Worm (Caenorhabditis elegans) whole organism, L4 larva: ENCODE data around the gene gly-5.
"Not testable (repeated sequence)": the region's sequence is repeated elsewhere in the genome, so short reads cannot be mapped to it uniquely, and the experiment has no call there.

Experiments
- D1046.2 ChIP-seq: fragments of 200-800 bp; sonication (Bioruptor generic); IDR thresholded peaks from 2 replicates; pipeline ENCODE4 v1.3.6; 2022; ENCODE audit warnings: missing genetic modification characterization, missing compliant biosample characterization
- T26A8.4 ChIP-seq: fragments of 200-800 bp; sonication (Bioruptor generic); IDR thresholded peaks from 2 replicates; pipeline ENCODE4 v1.3.6; 2022; ENCODE audit warnings: missing genetic modification characterization, missing compliant biosample characterization
- Y5F2A.4 ChIP-seq: fragments of 200-800 bp; sonication (Bioruptor generic); optimal IDR thresholded peaks from 2 replicates; lab custom pipeline; 2018; ENCODE audit warnings: mild to moderate bottlenecking, missing genetic modification characterization, missing compliant biosample characterization
- ctbp-1 ChIP-seq: fragments of 200-800 bp; sonication (Bioruptor generic); IDR thresholded peaks from 2 replicates; pipeline ENCODE4 v1.3.6; 2022; ENCODE audit warnings: missing genetic modification reagents, missing genetic modification characterization, missing compliant biosample characterization
- daf-16 ChIP-seq, 3 experiments: sonication (generic microtip); optimal IDR thresholded peaks; 2 replicates each; lab custom pipeline; 2016 to 2017; ENCODE audit warnings: missing genetic modification characterization in 3 of 3, missing genetic modification reagents in 3 of 3, mild to moderate bottlenecking in 2 of 3, missing compliant biosample characterization in 2 of 3, missing biosample characterization in 1 of 3, moderate library complexity in 1 of 3
- dpl-1 ChIP-seq: fragments of 150-350 bp; optimal IDR thresholded peaks from 2 replicates; lab custom pipeline; 2014; ENCODE audit warnings: missing biosample characterization, missing genetic modification reagents, missing genetic modification characterization
- lim-7 ChIP-seq: fragments of 200-800 bp; sonication (Bioruptor generic); IDR thresholded peaks from 2 replicates; pipeline ENCODE4 v1.3.6; 2022; ENCODE audit warnings: missing genetic modification characterization, missing compliant biosample characterization
- lsy-2 ChIP-seq, 2 experiments: fragments of 150-350 bp in 1 of 2; sonication (generic microtip) in 1 of 2; optimal IDR thresholded peaks; 2 replicates each; lab custom pipeline; 2014 to 2017; ENCODE audit warnings: missing biosample characterization in 2 of 2, missing genetic modification characterization in 2 of 2
- madf-5 ChIP-seq, 2 experiments: fragments of 200-800 bp; sonication (Bioruptor generic); IDR thresholded peaks; 2 replicates each; pipeline ENCODE4 v1.3.6; 2022; ENCODE audit warnings: missing compliant biosample characterization in 2 of 2, missing genetic modification characterization in 2 of 2
- mdt-29 ChIP-seq: fragments of 200-800 bp; sonication (Bioruptor generic); IDR thresholded peaks from 2 replicates; pipeline ENCODE4 v1.3.6; 2022; ENCODE audit warnings: missing genetic modification reagents, missing genetic modification characterization, missing compliant biosample characterization
- mxl-2 ChIP-seq: fragments of 200-800 bp; sonication (Bioruptor generic); conservative IDR thresholded peaks from 2 replicates; pipeline ENCODE4 v1.3.6; 2022; ENCODE audit warnings: missing genetic modification reagents, missing genetic modification characterization, missing compliant biosample characterization
- nhr-25 ChIP-seq: sonication (generic microtip); optimal IDR thresholded peaks from 2 replicates; lab custom pipeline; 2017; ENCODE audit warnings: missing genetic modification characterization, mild to moderate bottlenecking, missing compliant biosample characterization, antibody characterized with exemption, moderate library complexity, borderline replicate concordance; ENCODE audit not compliant: insufficient read depth
- nhr-48 ChIP-seq: sonication (generic microtip); optimal IDR thresholded peaks from 2 replicates; lab custom pipeline; 2016; ENCODE audit warnings: mild to moderate bottlenecking, missing genetic modification characterization, missing compliant biosample characterization
- nhr-6 ChIP-seq: fragments of 150-350 bp; optimal IDR thresholded peaks from 2 replicates; lab custom pipeline; 2014; ENCODE audit warnings: missing biosample characterization, missing genetic modification characterization
- nhr-76 ChIP-seq: fragments of 150-350 bp; optimal IDR thresholded peaks from 2 replicates; lab custom pipeline; 2014; ENCODE audit warnings: missing biosample characterization, missing genetic modification characterization
- pqm-1 ChIP-seq: sonication (generic microtip); optimal IDR thresholded peaks from 2 replicates; lab custom pipeline; 2017; ENCODE audit warnings: missing biosample characterization, missing genetic modification characterization
- set-16 ChIP-seq: fragments of 200-800 bp; sonication (Bioruptor generic); IDR thresholded peaks from 2 replicates; pipeline ENCODE4 v1.3.6; 2022; ENCODE audit warnings: missing genetic modification reagents, missing genetic modification characterization, missing compliant biosample characterization
- spr-3 ChIP-seq: fragments of 200-800 bp; sonication (Bioruptor generic); optimal IDR thresholded peaks from 2 replicates; lab custom pipeline; 2018; ENCODE audit warnings: mild to moderate bottlenecking, missing genetic modification characterization, missing compliant biosample characterization
- unc-62 ChIP-seq, 3 experiments: fragments of 150-350 bp in 1 of 3; sonication (generic microtip); optimal IDR thresholded peaks in 2 of 3; peaks in 1 of 3; 1 replicate in 1 of 3; 2 replicates in 2 of 3; lab custom pipeline; 2014 to 2017; ENCODE audit warnings: missing biosample characterization in 3 of 3, missing genetic modification characterization in 3 of 3, missing genetic modification reagents in 3 of 3, missing genotype in 1 of 3
- zfp-3 ChIP-seq: fragments of 200-800 bp; sonication (Bioruptor generic); conservative IDR thresholded peaks from 2 replicates; pipeline ENCODE4 v1.3.6; 2022; ENCODE audit warnings: missing genetic modification reagents, missing genetic modification characterization, missing compliant biosample characterization
- zip-2 ChIP-seq: fragments of 150-350 bp; optimal IDR thresholded peaks from 2 replicates; lab custom pipeline; 2014; ENCODE audit warnings: missing biosample characterization, missing genetic modification characterization

Gene gly-5

ce11 chrIII:13225019-13225418 is 37.8 kb downstream of the gly-5 start (continued):
- no peak for TF ChIP-seq mdt-29 (GFP tag; lab: Robert Waterston, UW)
- TF ChIP-seq D1046.2 (GFP tag; lab: Robert Waterston, UW) = peak; percentile 64; the same call in 1 of the 2 replicates
- no peak for TF ChIP-seq nhr-76
- peak; percentile 32; the same call in 1 of the 2 replicates for TF ChIP-seq T26A8.4 (GFP tag; lab: Robert Waterston, UW)
- no peak for TF ChIP-seq zfp-3 (GFP tag; lab: Robert Waterston, UW)
- peak; percentile 75 for TF ChIP-seq lim-7 (GFP tag; lab: Robert Waterston, UW)
- no peak for TF ChIP-seq dpl-1 (GFP tag; lab: Kevin White, UChicago)
- TF ChIP-seq Y5F2A.4 = peak; percentile 22
- TF ChIP-seq nhr-25 (tag; lab: Kevin White, UChicago) = no peak
- no peak for TF ChIP-seq mxl-2

ce11 chrIII:13236199-13236598 is 49.0 kb downstream of the gly-5 start:
- peak; percentile 72 for TF ChIP-seq set-16 (GFP tag; lab: Robert Waterston, UW)

- TF ChIP-seq ctbp-1 (GFP tag; lab: Robert Waterston, UW); pqm-1 (tag; lab: Kevin White, UChicago); daf-16 (GFP tag; optimal IDR thresholded peaks at IDR 0.05; lab: Kevin White, UChicago); daf-16 (tag; optimal IDR thresholded peaks at IDR 0.05; lab: Kevin White, UChicago): not testable (repeated sequence)
Measured at ce11 chrIII:13245281-13245680, 58.1 kb downstream of the gly-5 start, which contains the start of gene Y43F4A.4. TSS of gene Y43F4A.4 (plus strand) at chrIII:13245581.

- TF ChIP-seq zip-2 (tag; lab: Kevin White, UChicago) (no peak), lsy-2 (tag; optimal IDR thresholded peaks at IDR 0.05; lab: Kevin White, UChicago) (no peak), spr-3 (GFP tag; lab: Kevin White, UChicago) (no peak), nhr-6 (tag; lab: Kevin White, UChicago) (no peak)
Measured at ce11 chrIII:13246265-13246664, 59.1 kb downstream of the gly-5 start, which contains the start of gene anoh-1. TSS of gene anoh-1 (plus strand) at chrIII:13246565.

- TF ChIP-seq unc-62 (GFP tag; optimal IDR thresholded peaks at IDR 0.05 in 1 of 2; lab: Kevin White, UChicago) (no peak), unc-62 (tag; optimal IDR thresholded peaks at IDR 0.05; lab: Kevin White, UChicago) (no peak), nhr-48 (tag; lab: Kevin White, UChicago) (no peak), daf-16 (GFP tag; optimal IDR thresholded peaks at IDR 0.05; lab: Kevin White, UChicago) (no peak), daf-16 (tag; optimal IDR thresholded peaks at IDR 0.05; lab: Kevin White, UChicago) (peak; percentile 66), madf-5 (GFP tag; IDR thresholded peaks at IDR 0.05; lab: Robert Waterston, UW) (no peak)
Measured at ce11 chrIII:13254178-13254725, 67.1 kb downstream of the gly-5 start, which contains the start of gene F56A8.9. TSS of gene F56A8.9 (plus strand) at chrIII:13254675.
